Worm (Caenorhabditis elegans) whole organism, L4 larva: ENCODE data around the gene Y38H6C.15.

Experiments
- F10B5.3 ChIP-seq: sonication (generic microtip); optimal IDR thresholded peaks from 2 replicates; lab custom pipeline; 2016; ENCODE audit warnings: mild to moderate bottlenecking, missing genetic modification characterization, missing compliant biosample characterization
- F37D6.2 ChIP-seq: sonication (generic microtip); optimal IDR thresholded peaks from 2 replicates; lab custom pipeline; 2016; ENCODE audit warnings: mild to moderate bottlenecking, missing genetic modification characterization, missing compliant biosample characterization
- F44E2.7 ChIP-seq: fragments of 200-800 bp; sonication (Bioruptor generic); IDR thresholded peaks from 2 replicates; pipeline ENCODE4 v2.1.2; 2022; ENCODE audit warnings: missing genetic modification characterization, missing compliant biosample characterization
- F49E8.2 ChIP-seq: sonication (generic microtip); optimal IDR thresholded peaks from 2 replicates; lab custom pipeline; 2016; ENCODE audit warnings: missing compliant biosample characterization, mild to moderate bottlenecking, missing genetic modification characterization, borderline replicate concordance
- T26A8.4 ChIP-seq: fragments of 200-800 bp; sonication (Bioruptor generic); IDR thresholded peaks from 2 replicates; pipeline ENCODE4 v1.3.6; 2022; ENCODE audit warnings: missing genetic modification characterization, missing compliant biosample characterization
- Y105C5A.15 ChIP-seq: fragments of 200-800 bp; sonication (Bioruptor generic); IDR thresholded peaks from 2 replicates; pipeline ENCODE4 v1.3.6; 2022; ENCODE audit warnings: missing genetic modification characterization, missing compliant biosample characterization
- Y48G9A.11 ChIP-seq: fragments of 200-800 bp; sonication (Bioruptor generic); IDR thresholded peaks from 2 replicates; pipeline ENCODE4 v1.3.6; 2022; ENCODE audit warnings: missing genetic modification reagents, missing genetic modification characterization, missing compliant biosample characterization
- ZK337.2 ChIP-seq: fragments of 200-800 bp; sonication (Bioruptor generic); IDR thresholded peaks from 2 replicates; pipeline ENCODE4 v1.3.6; 2022; ENCODE audit warnings: missing genetic modification reagents, missing genetic modification characterization, missing compliant biosample characterization
- attf-4 ChIP-seq: sonication (generic microtip); optimal IDR thresholded peaks from 3 replicates; lab custom pipeline; 2017; ENCODE audit warnings: missing biosample characterization, missing genetic modification characterization
- ctbp-1 ChIP-seq: fragments of 200-800 bp; sonication (Bioruptor generic); IDR thresholded peaks from 2 replicates; pipeline ENCODE4 v1.3.6; 2022; ENCODE audit warnings: missing genetic modification reagents, missing genetic modification characterization, missing compliant biosample characterization
- daf-12 ChIP-seq: fragments of 150-350 bp; optimal IDR thresholded peaks from 2 replicates; lab custom pipeline; 2014; ENCODE audit warnings: missing biosample characterization, missing genetic modification reagents, missing genetic modification characterization
- daf-16 ChIP-seq, 3 experiments: sonication (generic microtip); optimal IDR thresholded peaks; 2 replicates each; lab custom pipeline; 2016 to 2017; ENCODE audit warnings: missing genetic modification characterization in 3 of 3, missing genetic modification reagents in 3 of 3, mild to moderate bottlenecking in 2 of 3, missing compliant biosample characterization in 2 of 3, missing biosample characterization in 1 of 3, moderate library complexity in 1 of 3
- dmd-6 ChIP-seq: fragments of 200-800 bp; sonication (Bioruptor generic); IDR thresholded peaks from 2 replicates; pipeline ENCODE4 v1.3.6; 2022; ENCODE audit warnings: missing genetic modification reagents, missing genetic modification characterization, missing compliant biosample characterization
- dmd-9 ChIP-seq: fragments of 200-800 bp; sonication (Bioruptor generic); IDR thresholded peaks from 2 replicates; pipeline ENCODE4 v1.3.6; 2022; ENCODE audit warnings: missing genetic modification reagents, missing genetic modification characterization, missing compliant biosample characterization
- dpl-1 ChIP-seq: fragments of 150-350 bp; optimal IDR thresholded peaks from 2 replicates; lab custom pipeline; 2014; ENCODE audit warnings: missing biosample characterization, missing genetic modification reagents, missing genetic modification characterization
- dve-1 ChIP-seq: sonication (generic microtip); optimal IDR thresholded peaks from 2 replicates; lab custom pipeline; 2017; ENCODE audit warnings: antibody characterized with exemption, mild to moderate bottlenecking, missing genetic modification characterization, missing compliant biosample characterization; ENCODE audit not compliant: insufficient read depth
- fos-1 ChIP-seq: fragments of 150-350 bp; optimal IDR thresholded peaks from 2 replicates; lab custom pipeline; 2014; ENCODE audit warnings: missing biosample characterization, missing genetic modification characterization
- gei-8 ChIP-seq: fragments of 200-800 bp; sonication (Bioruptor generic); optimal IDR thresholded peaks from 2 replicates; lab custom pipeline; 2018; ENCODE audit warnings: mild to moderate bottlenecking, missing genetic modification characterization, missing compliant biosample characterization
- hlh-11 ChIP-seq: fragments of 200-800 bp; sonication (Bioruptor generic); optimal IDR thresholded peaks from 2 replicates; lab custom pipeline; 2018; ENCODE audit warnings: mild to moderate bottlenecking, missing genetic modification characterization, missing compliant biosample characterization
- jun-1 ChIP-seq: fragments of 150-350 bp; optimal IDR thresholded peaks from 2 replicates; lab custom pipeline; 2014; ENCODE audit warnings: missing biosample characterization, missing genetic modification reagents, missing genetic modification characterization
- lin-13 ChIP-seq: fragments of 150-350 bp; optimal IDR thresholded peaks from 2 replicates; lab custom pipeline; 2014; ENCODE audit warnings: missing biosample characterization, missing genetic modification reagents, missing genetic modification characterization
- lin-38 ChIP-seq: fragments of 200-800 bp; sonication (Bioruptor generic); IDR thresholded peaks from 2 replicates; pipeline ENCODE4 v1.3.6; 2022; ENCODE audit warnings: missing genetic modification reagents, missing genetic modification characterization, missing compliant biosample characterization
- lin-39 ChIP-seq: fragments of 150-350 bp; optimal IDR thresholded peaks from 2 replicates; lab custom pipeline; 2014; ENCODE audit warnings: missing biosample characterization, missing genetic modification reagents, missing genetic modification characterization
- madf-9 ChIP-seq: fragments of 200-800 bp; sonication (Bioruptor generic); conservative IDR thresholded peaks from 2 replicates; pipeline ENCODE4 v1.3.6; 2022; ENCODE audit warnings: missing genetic modification reagents, missing genetic modification characterization, missing compliant biosample characterization
- mdt-29 ChIP-seq: fragments of 200-800 bp; sonication (Bioruptor generic); IDR thresholded peaks from 2 replicates; pipeline ENCODE4 v1.3.6; 2022; ENCODE audit warnings: missing genetic modification reagents, missing genetic modification characterization, missing compliant biosample characterization
- mxl-2 ChIP-seq: fragments of 200-800 bp; sonication (Bioruptor generic); conservative IDR thresholded peaks from 2 replicates; pipeline ENCODE4 v1.3.6; 2022; ENCODE audit warnings: missing genetic modification reagents, missing genetic modification characterization, missing compliant biosample characterization
- nhr-10 ChIP-seq: fragments of 150-350 bp; optimal IDR thresholded peaks from 2 replicates; lab custom pipeline; 2014; ENCODE audit warnings: missing biosample characterization, missing genetic modification characterization
- nhr-102 ChIP-seq: sonication (generic microtip); optimal IDR thresholded peaks from 2 replicates; lab custom pipeline; 2016; ENCODE audit warnings: mild to moderate bottlenecking, missing genetic modification characterization, moderate library complexity, missing compliant biosample characterization
- nhr-11 ChIP-seq: fragments of 150-350 bp; optimal IDR thresholded peaks from 2 replicates; lab custom pipeline; 2014; ENCODE audit warnings: missing biosample characterization, missing genetic modification characterization
- nhr-111 ChIP-seq: fragments of 200-800 bp; sonication (Bioruptor generic); optimal IDR thresholded peaks from 2 replicates; lab custom pipeline; 2018; ENCODE audit warnings: mild to moderate bottlenecking, missing genetic modification characterization, missing compliant biosample characterization
- nhr-25 ChIP-seq: sonication (generic microtip); optimal IDR thresholded peaks from 2 replicates; lab custom pipeline; 2017; ENCODE audit warnings: missing genetic modification characterization, mild to moderate bottlenecking, missing compliant biosample characterization, antibody characterized with exemption, moderate library complexity, borderline replicate concordance; ENCODE audit not compliant: insufficient read depth
- nhr-28 ChIP-seq: fragments of 150-350 bp; optimal IDR thresholded peaks from 2 replicates; lab custom pipeline; 2014; ENCODE audit warnings: missing biosample characterization, missing genetic modification characterization
- nhr-42 ChIP-seq: fragments of 200-800 bp; sonication (Bioruptor generic); IDR thresholded peaks from 2 replicates; pipeline ENCODE4 v1.3.6; 2022; ENCODE audit warnings: missing genetic modification characterization, missing compliant biosample characterization
- nhr-48 ChIP-seq: sonication (generic microtip); optimal IDR thresholded peaks from 2 replicates; lab custom pipeline; 2016; ENCODE audit warnings: mild to moderate bottlenecking, missing genetic modification characterization, missing compliant biosample characterization
- nhr-77 ChIP-seq: fragments of 150-350 bp; optimal IDR thresholded peaks from 2 replicates; lab custom pipeline; 2014; ENCODE audit warnings: missing biosample characterization, missing genetic modification characterization
- pha-4 ChIP-seq, 2 experiments: fragments of 150-350 bp in 1 of 2; fragments of 200-800 bp in 1 of 2; sonication (Bioruptor generic) in 1 of 2; IDR thresholded peaks in 1 of 2; optimal IDR thresholded peaks in 1 of 2; 2 replicates each; pipeline versions ENCODE4 v1.3.6 to Lab custom; 2014 to 2022; ENCODE audit warnings: missing genetic modification characterization in 2 of 2, missing genetic modification reagents in 2 of 2, missing biosample characterization in 1 of 2, missing compliant biosample characterization in 1 of 2
- pqm-1 ChIP-seq: sonication (generic microtip); optimal IDR thresholded peaks from 2 replicates; lab custom pipeline; 2017; ENCODE audit warnings: missing biosample characterization, missing genetic modification characterization
- rbr-2 ChIP-seq: sonication (generic microtip); optimal IDR thresholded peaks from 2 replicates; lab custom pipeline; 2016; ENCODE audit warnings: missing genotype, missing genetic modification characterization, missing compliant biosample characterization
- saeg-2 ChIP-seq: fragments of 200-800 bp; sonication (Bioruptor generic); IDR thresholded peaks from 2 replicates; pipeline ENCODE4 v1.3.6; 2022; ENCODE audit warnings: missing genetic modification reagents, missing genetic modification characterization, missing compliant biosample characterization
- sdz-12 ChIP-seq: fragments of 200-800 bp; sonication (Bioruptor generic); optimal IDR thresholded peaks from 2 replicates; lab custom pipeline; 2018; ENCODE audit warnings: mild to moderate bottlenecking, missing genetic modification characterization, missing compliant biosample characterization
- skn-1 ChIP-seq: fragments of 150-350 bp; optimal IDR thresholded peaks from 2 replicates; lab custom pipeline; 2014; ENCODE audit warnings: missing biosample characterization, missing genetic modification characterization
- spr-3 ChIP-seq: fragments of 200-800 bp; sonication (Bioruptor generic); optimal IDR thresholded peaks from 2 replicates; lab custom pipeline; 2018; ENCODE audit warnings: mild to moderate bottlenecking, missing genetic modification characterization, missing compliant biosample characterization
- tra-1 ChIP-seq: fragments of 200-800 bp; sonication (Bioruptor generic); IDR thresholded peaks from 2 replicates; pipeline ENCODE4 v1.3.6; 2022; ENCODE audit warnings: missing genetic modification reagents, missing genetic modification characterization, missing compliant biosample characterization
- unc-62 ChIP-seq, 3 experiments: fragments of 150-350 bp in 1 of 3; sonication (generic microtip); optimal IDR thresholded peaks in 2 of 3; peaks in 1 of 3; 1 replicate in 1 of 3; 2 replicates in 2 of 3; lab custom pipeline; 2014 to 2017; ENCODE audit warnings: missing biosample characterization in 3 of 3, missing genetic modification characterization in 3 of 3, missing genetic modification reagents in 3 of 3, missing genotype in 1 of 3
- zip-2 ChIP-seq: fragments of 150-350 bp; optimal IDR thresholded peaks from 2 replicates; lab custom pipeline; 2014; ENCODE audit warnings: missing biosample characterization, missing genetic modification characterization
- ztf-11 ChIP-seq: fragments of 150-350 bp; optimal IDR thresholded peaks from 2 replicates; lab custom pipeline; 2014; ENCODE audit warnings: missing biosample characterization, missing genetic modification characterization

Y38H6C.15 gene

ce11 chrV:20497537-20497936 lies 38.6 kb downstream of the Y38H6C.15 start (continued):
- TF ChIP-seq F49E8.2 (peak; percentile 0), sdz-12 (GFP tag; lab: Kevin White, UChicago) (no peak), nhr-111 (GFP tag; lab: Kevin White, UChicago) (no peak), dve-1 (tag; lab: Kevin White, UChicago) (peak; percentile 26), F44E2.7 (GFP tag; lab: Robert Waterston, UW) (peak; percentile 57; the same call in 1 of the 2 replicates), Y105C5A.15 (GFP tag; lab: Robert Waterston, UW) (no peak; the same call in 1 of the 2 replicates), daf-16 (GFP tag; optimal IDR thresholded peaks at IDR 0.05; lab: Kevin White, UChicago) (peak in 1 of 2 experiments; percentile 23), daf-16 (tag; optimal IDR thresholded peaks at IDR 0.05; lab: Kevin White, UChicago) (peak; percentile 18), daf-12 (tag; lab: Kevin White, UChicago) (no peak), ztf-11 (tag; lab: Kevin White, UChicago) (no peak), ctbp-1 (GFP tag; lab: Robert Waterston, UW) (no peak), gei-8 (GFP tag; lab: Kevin White, UChicago) (peak; percentile 70), pqm-1 (tag; lab: Kevin White, UChicago) (peak; percentile 30), nhr-10 (tag; lab: Kevin White, UChicago) (no peak), zip-2 (no peak), fos-1 (tag; lab: Kevin White, UChicago) (no peak), ZK337.2 (no peak), lin-39 (no peak), Y48G9A.11 (GFP tag; lab: Robert Waterston, UW) (peak; percentile 68), unc-62 (GFP tag; optimal IDR thresholded peaks at IDR 0.05 in 1 of 2; lab: Kevin White, UChicago) (peak in 1 of 2 experiments; percentile 32), unc-62 (tag; optimal IDR thresholded peaks at IDR 0.05; lab: Kevin White, UChicago) (no peak), mdt-29 (GFP tag; lab: Robert Waterston, UW) (peak; percentile 50; the same call in 1 of the 2 replicates), nhr-28 (tag; lab: Kevin White, UChicago) (no peak), lin-38 (GFP tag; lab: Robert Waterston, UW) (peak; percentile 55), dmd-6 (peak; percentile 47; the same call in 1 of the 2 replicates), F37D6.2 (tag; lab: Kevin White, UChicago) (no peak), F10B5.3 (no peak), T26A8.4 (0 out of 2 replicates have a peak, but pooled peaks have one; percentile 23), madf-9 (GFP tag; lab: Robert Waterston, UW) (0 out of 2 replicates have a peak, but pooled peaks have one; percentile 9), tra-1 (GFP tag; lab: Robert Waterston, UW) (peak; percentile 25; the same call in 1 of the 2 replicates), nhr-102 (tag; lab: Kevin White, UChicago) (peak; percentile 50)

ce11 chrV:20493271-20494231 lies 42.6 kb downstream of the Y38H6C.15 start, which contains the start of gene B0250.5:
TSS of gene B0250.5 (plus strand) at chrV:20493924.
- TF ChIP-seq spr-3 (no peak), daf-16 (GFP tag; optimal IDR thresholded peaks at IDR 0.05; lab: Kevin White, UChicago) (no peak), daf-16 (tag; optimal IDR thresholded peaks at IDR 0.05; lab: Kevin White, UChicago) (no peak), ZK337.2 (no peak), mxl-2 (GFP tag; lab: Robert Waterston, UW) (no peak), pqm-1 (tag; lab: Kevin White, UChicago) (no peak), hlh-11 (tag; lab: Kevin White, UChicago) (no peak), lin-38 (GFP tag; lab: Robert Waterston, UW) (peak; percentile 21; the same call in 1 of the 2 replicates), nhr-42 (no peak), nhr-25 (tag; lab: Kevin White, UChicago) (no peak), attf-4 (tag; lab: Kevin White, UChicago) (no peak), nhr-11 (tag; lab: Kevin White, UChicago) (no peak), lin-13 (no peak), saeg-2 (no peak), jun-1 (tag; lab: Kevin White, UChicago) (no peak), dmd-9 (GFP tag; lab: Robert Waterston, UW) (no peak), dpl-1 (peak; percentile 65), skn-1 (no peak), nhr-48 (tag; lab: Kevin White, UChicago) (no peak), rbr-2 (no peak), nhr-77 (tag; lab: Kevin White, UChicago) (no peak), sdz-12 (GFP tag; lab: Kevin White, UChicago) (no peak), pha-4 (GFP tag; IDR thresholded peaks at IDR 0.05; lab: Robert Waterston, UW) (no peak), pha-4 (tag; optimal IDR thresholded peaks at IDR 0.05; lab: Kevin White, UChicago) (no peak)
